Fruit fly (Drosophila melanogaster) whole organism, embryonic: ENCODE measurements around the gene CG4020.

Experiments
- Ada2b ChIP-seq: fragments of 200-800 bp; sonication (Bioruptor generic); IDR thresholded peaks from 2 replicates; pipeline ENCODE4 v1.3.6; 2022; ENCODE audit warnings: missing biosample characterization, missing genetic modification characterization
- CG10462 ChIP-seq: fragments of 200-800 bp; sonication (Bioruptor generic); optimal IDR thresholded peaks from 2 replicates; lab custom pipeline; 2016; ENCODE audit warnings: missing biosample characterization, missing genetic modification characterization
- CG11456 ChIP-seq: fragments of 200-800 bp; sonication (Bioruptor generic); IDR thresholded peaks from 3 replicates; pipeline ENCODE4 v1.3.6; 2022; ENCODE audit warnings: missing biosample characterization, missing genetic modification characterization
- CG11504 ChIP-seq: fragments of 200-800 bp; sonication (Bioruptor generic); optimal IDR thresholded peaks from 3 replicates; lab custom pipeline; 2019; ENCODE audit warnings: missing biosample characterization, mild to moderate bottlenecking, missing genetic modification characterization, moderate library complexity
- CG14014 ChIP-seq: fragments of 200-800 bp; sonication (Bioruptor generic); IDR thresholded peaks from 2 replicates; pipeline ENCODE4 v1.3.6; 2022; ENCODE audit warnings: missing biosample characterization, missing genetic modification characterization
- CG15269 ChIP-seq: fragments of 200-800 bp; sonication (Bioruptor generic); optimal IDR thresholded peaks from 2 replicates; lab custom pipeline; 2018; ENCODE audit warnings: missing biosample characterization, mild to moderate bottlenecking, missing genetic modification characterization, moderate library complexity
- CG17359 ChIP-seq: fragments of 200-800 bp; sonication (Bioruptor generic); optimal IDR thresholded peaks from 3 replicates; lab custom pipeline; 2018; ENCODE audit warnings: missing biosample characterization, mild to moderate bottlenecking, missing genetic modification characterization, moderate library complexity
- CG2120 ChIP-seq: fragments of 200-800 bp; sonication (Bioruptor generic); optimal IDR thresholded peaks from 3 replicates; lab custom pipeline; 2016; ENCODE audit warnings: missing biosample characterization, missing genetic modification characterization
- CG2712 ChIP-seq: fragments of 200-800 bp; optimal IDR thresholded peaks from 3 replicates; lab custom pipeline; 2019; ENCODE audit warnings: missing biosample characterization, mild to moderate bottlenecking, missing genetic modification characterization, moderate library complexity
- CG3163 ChIP-seq: fragments of 200-800 bp; sonication (Bioruptor generic); optimal IDR thresholded peaks from 3 replicates; lab custom pipeline; 2016; ENCODE audit warnings: missing biosample characterization, missing genetic modification characterization
- CG3726 ChIP-seq: fragments of 200-800 bp; sonication (Bioruptor generic); IDR thresholded peaks from 3 replicates; pipeline ENCODE4, ENCODE4 v1.3.6; 2022; ENCODE audit warnings: missing biosample characterization, missing genetic modification characterization
- CG4424 ChIP-seq: fragments of 200-800 bp; sonication (Bioruptor generic); optimal IDR thresholded peaks from 3 replicates; lab custom pipeline; 2016; ENCODE audit warnings: missing biosample characterization, missing genetic modification characterization
- CG7839 ChIP-seq: fragments of 200-800 bp; sonication (Bioruptor generic); optimal IDR thresholded peaks from 3 replicates; lab custom pipeline; 2018; ENCODE audit warnings: missing biosample characterization, mild to moderate bottlenecking, missing genetic modification characterization, moderate library complexity
- CG8290 ChIP-seq, 3 experiments: fragments of 200-800 bp; sonication (Bioruptor generic); optimal IDR thresholded peaks; 2 replicates each; lab custom pipeline; 2016 to 2019; ENCODE audit warnings: missing biosample characterization in 3 of 3, missing genetic modification characterization in 3 of 3, mild to moderate bottlenecking in 2 of 3, moderate library complexity in 1 of 3
- CG8765 ChIP-seq: fragments of 200-800 bp; sonication (Bioruptor generic); IDR thresholded peaks from 2 replicates; pipeline ENCODE4 v1.3.6; 2022; ENCODE audit warnings: missing biosample characterization, missing genetic modification characterization
- CG9932 ChIP-seq: fragments of 200-800 bp; sonication (Bioruptor generic); IDR thresholded peaks from 2 replicates; pipeline ENCODE4 v1.3.6; 2022; ENCODE audit warnings: missing biosample characterization, missing genetic modification characterization
- E2f1 ChIP-seq: fragments of 200-800 bp; sonication (Bioruptor generic); IDR thresholded peaks from 2 replicates; pipeline ENCODE4 v1.3.6; 2022; ENCODE audit warnings: missing biosample characterization, missing genetic modification characterization
- Fer1 ChIP-seq: fragments of 200-800 bp; sonication (Bioruptor generic); optimal IDR thresholded peaks from 2 replicates; lab custom pipeline; 2017; ENCODE audit warnings: missing biosample characterization, mild to moderate bottlenecking, missing genetic modification characterization
- Hmr ChIP-seq: fragments of 200-800 bp; sonication (Bioruptor generic); optimal IDR thresholded peaks from 3 replicates; lab custom pipeline; 2017; ENCODE audit warnings: mild to moderate bottlenecking, missing biosample characterization, missing genetic modification reagents, missing genetic modification characterization
- Hr51 ChIP-seq, 2 experiments: fragments of 200-800 bp; sonication (Bioruptor generic); optimal IDR thresholded peaks; 2 replicates in 1 of 2; 3 replicates in 1 of 2; lab custom pipeline; 2016 to 2018; ENCODE audit warnings: missing biosample characterization in 2 of 2, missing genetic modification characterization in 2 of 2, mild to moderate bottlenecking in 1 of 2, moderate library complexity in 1 of 2
- Meics ChIP-seq: fragments of 200-800 bp; sonication (Bioruptor generic); optimal IDR thresholded peaks from 2 replicates; lab custom pipeline; 2017; ENCODE audit warnings: missing biosample characterization, mild to moderate bottlenecking, missing genetic modification characterization
- Myb ChIP-seq: fragments of 200-800 bp; sonication (Bioruptor generic); optimal IDR thresholded peaks from 2 replicates; lab custom pipeline; 2016; ENCODE audit warnings: missing biosample characterization, missing genetic modification characterization
- Opbp ChIP-seq: fragments of 200-800 bp; sonication (Bioruptor generic); IDR thresholded peaks from 3 replicates; pipeline ENCODE4 v1.3.6; 2022; ENCODE audit warnings: missing biosample characterization, missing genetic modification characterization; ENCODE audit not compliant: partially characterized antibody
- Rfx ChIP-seq: fragments of 200-800 bp; sonication (Bioruptor generic); IDR thresholded peaks from 2 replicates; pipeline ENCODE4 v1.3.6; 2022; ENCODE audit warnings: missing biosample characterization, missing genetic modification characterization
- Xbp1 ChIP-seq: fragments of 200-800 bp; sonication (Bioruptor generic); optimal IDR thresholded peaks from 3 replicates; lab custom pipeline; 2016; ENCODE audit warnings: missing biosample characterization, mild to moderate bottlenecking, missing genetic modification characterization
- caup ChIP-seq: fragments of 200-800 bp; sonication (Bioruptor generic); optimal IDR thresholded peaks from 3 replicates; lab custom pipeline; 2017; ENCODE audit warnings: missing biosample characterization, mild to moderate bottlenecking, missing genetic modification characterization, moderate library complexity; ENCODE audit not compliant: severe bottlenecking
- chn ChIP-seq: fragments of 200-800 bp; sonication (Bioruptor generic); optimal IDR thresholded peaks from 2 replicates; lab custom pipeline; 2016; ENCODE audit warnings: missing biosample characterization, missing genetic modification characterization
- dmrt99B ChIP-seq: fragments of 200-800 bp; sonication (Bioruptor generic); optimal IDR thresholded peaks from 2 replicates; lab custom pipeline; 2018; ENCODE audit warnings: missing biosample characterization, mild to moderate bottlenecking, missing genetic modification characterization, moderate library complexity
- eve ChIP-seq, 2 experiments: fragments of >200 bp; optimal IDR thresholded peaks; 2 replicates each; lab custom pipeline; 2017; ENCODE audit warnings: missing biosample characterization in 2 of 2, missing genetic modification characterization in 2 of 2
- grau ChIP-seq: fragments of 200-800 bp; optimal IDR thresholded peaks from 3 replicates; lab custom pipeline; 2019; ENCODE audit warnings: missing biosample characterization, mild to moderate bottlenecking, missing genetic modification characterization, moderate library complexity
- hkb ChIP-seq, 2 experiments: fragments of 200-800 bp in 1 of 2; fragments of >200 bp in 1 of 2; sonication (Bioruptor generic) in 1 of 2; IDR thresholded peaks in 1 of 2; optimal IDR thresholded peaks in 1 of 2; 2 replicates each; pipeline versions ENCODE4 v1.3.6 to Lab custom; 2017 to 2022; ENCODE audit warnings: missing biosample characterization in 1 of 2, missing genetic modification characterization in 1 of 2
- jumu ChIP-seq: fragments of 200-800 bp; sonication (Bioruptor generic); optimal IDR thresholded peaks from 3 replicates; lab custom pipeline; 2016; ENCODE audit warnings: missing biosample characterization, missing genetic modification characterization
- lab ChIP-seq: fragments of 200-800 bp; sonication (Bioruptor generic); optimal IDR thresholded peaks from 3 replicates; lab custom pipeline; 2017; ENCODE audit warnings: missing biosample characterization, missing genetic modification characterization, mild to moderate bottlenecking, moderate library complexity, missing genetic modification reagents
- lmd ChIP-seq: fragments of 200-800 bp; sonication (Bioruptor generic); IDR thresholded peaks from 2 replicates; pipeline ENCODE4 v1.3.6; 2022; ENCODE audit warnings: missing biosample characterization, missing genetic modification characterization
- mam ChIP-seq: fragments of 200-800 bp; sonication (Bioruptor generic); optimal IDR thresholded peaks from 3 replicates; lab custom pipeline; 2016; ENCODE audit warnings: missing biosample characterization, missing genetic modification characterization
- prd ChIP-seq, 3 experiments: fragments of >200 bp in 2 of 3; fragments of 200-800 bp in 1 of 3; sonication (Bioruptor generic) in 1 of 3; optimal IDR thresholded peaks in 2 of 3; IDR thresholded peaks in 1 of 3; 2 replicates in 2 of 3; 3 replicates in 1 of 3; pipeline versions ENCODE4 v1.3.6 to Lab custom; 2017 to 2022; ENCODE audit warnings: missing biosample characterization in 1 of 3, missing genetic modification characterization in 1 of 3
- row ChIP-seq: fragments of 200-800 bp; sonication (Bioruptor generic); IDR thresholded peaks from 3 replicates; pipeline ENCODE4 v1.3.6; 2022; ENCODE audit warnings: missing biosample characterization, missing genetic modification characterization
- sens ChIP-seq: fragments of 200-800 bp; sonication (Bioruptor generic); peaks from one replicate; lab custom pipeline; 2016; ENCODE audit warnings: missing biosample characterization, missing genetic modification characterization
- slou ChIP-seq: fragments of 200-800 bp; sonication (Bioruptor generic); optimal IDR thresholded peaks from 3 replicates; lab custom pipeline; 2016; ENCODE audit warnings: missing biosample characterization, missing genetic modification characterization
- sqz ChIP-seq: fragments of 200-800 bp; sonication (Bioruptor generic); optimal IDR thresholded peaks from 3 replicates; lab custom pipeline; 2018; ENCODE audit warnings: missing biosample characterization, mild to moderate bottlenecking, missing genetic modification characterization
- sr ChIP-seq: fragments of 200-800 bp; sonication (Bioruptor generic); IDR thresholded peaks from 3 replicates; pipeline ENCODE4 v1.3.6; 2022; ENCODE audit warnings: missing biosample characterization, missing genetic modification characterization
- tio ChIP-seq: fragments of 200-800 bp; sonication (Bioruptor generic); optimal IDR thresholded peaks from 2 replicates; lab custom pipeline; 2017; ENCODE audit warnings: missing biosample characterization, missing genetic modification characterization, inconsistent platforms

Gene CG4020

DNA sequence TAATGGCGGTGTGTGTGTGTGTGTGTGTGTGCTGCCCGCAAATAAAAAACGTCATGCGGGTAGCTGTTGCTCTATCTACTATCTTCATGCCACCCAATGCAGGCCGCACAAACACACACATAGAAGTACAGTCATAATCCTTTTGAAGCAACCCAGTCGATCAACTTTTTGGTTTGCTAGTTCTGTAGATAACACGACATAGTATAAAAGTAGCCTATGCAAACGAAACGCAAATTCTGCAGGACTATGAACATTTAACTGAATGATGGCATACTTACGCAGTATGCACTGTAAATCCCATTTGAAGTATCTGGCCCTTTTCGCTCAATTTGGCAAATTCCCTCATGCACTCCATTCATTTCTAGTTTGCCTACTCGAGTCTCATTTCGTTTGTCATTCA lies 39.5 kb upstream of the CG4020 start (continued):
- no peak for TF ChIP-seq prd (optimal IDR thresholded peaks at IDR 0.05; lab: Kevin White, UChicago)
- peak; percentile 40; the same call in 1 of the 3 replicates for TF ChIP-seq prd (GFP tag; IDR thresholded peaks at IDR 0.05; lab: Robert Waterston, UW)
- TF ChIP-seq CG17359 (tag; lab: Kevin White, UChicago) = no peak
- peak; percentile 40; the same call in 1 of the 3 replicates for TF ChIP-seq row (GFP tag; lab: Robert Waterston, UW)
- TF ChIP-seq CG3163 (GFP tag; lab: Kevin White, UChicago) = no peak
- peak; percentile 58 for TF ChIP-seq lab (GFP tag; lab: Kevin White, UChicago)
- TF ChIP-seq CG3726 (GFP tag; lab: Robert Waterston, UW) = 0 out of 3 replicates have a peak, but pooled peaks have one; percentile 61
- peak; percentile 13 for TF ChIP-seq Meics (GFP tag; lab: Kevin White, UChicago)
- peak; percentile 32; the same call in 1 of the 2 replicates for TF ChIP-seq CG14014 (GFP tag; lab: Robert Waterston, UW)
- peak; percentile 23 for TF ChIP-seq Hmr (GFP tag; lab: Kevin White, UChicago)
- TF ChIP-seq CG11504 (tag; lab: Kevin White, UChicago) = peak; percentile 42
- peak; percentile 39 for TF ChIP-seq dmrt99B (tag; lab: Kevin White, UChicago)
- peak; percentile 15 for TF ChIP-seq CG7839 (tag; lab: Kevin White, UChicago)
- peak in 1 of 2 experiments; percentile 14 for TF ChIP-seq Hr51 (GFP tag; optimal IDR thresholded peaks at IDR 0.05; lab: Kevin White, UChicago)
- TF ChIP-seq slou (GFP tag; lab: Kevin White, UChicago) = peak; percentile 14
- peak; percentile 35 for TF ChIP-seq Fer1 (GFP tag; lab: Kevin White, UChicago)
- 0 out of 2 replicates have a peak, but pooled peaks have one; percentile 9 for TF ChIP-seq Ada2b (GFP tag; lab: Robert Waterston, UW)
- no peak for TF ChIP-seq CG4424 (GFP tag; lab: Kevin White, UChicago)
- TF ChIP-seq CG15269 (tag; lab: Kevin White, UChicago) = peak; percentile 19
- peak; percentile 12 for TF ChIP-seq Xbp1 (GFP tag; lab: Kevin White, UChicago)
- peak; percentile 36; the same call in 1 of the 2 replicates for TF ChIP-seq E2f1 (GFP tag; lab: Robert Waterston, UW)
- no peak for TF ChIP-seq sqz
- no peak for TF ChIP-seq CG8765
- TF ChIP-seq CG11456 (GFP tag; lab: Robert Waterston, UW) = 0 out of 3 replicates have a peak, but pooled peaks have one; percentile 16
- TF ChIP-seq grau (tag; lab: Kevin White, UChicago) = peak; percentile 66
- no peak for TF ChIP-seq CG10462 (GFP tag; lab: Kevin White, UChicago)
- TF ChIP-seq hkb (optimal IDR thresholded peaks at IDR 0.05; lab: Kevin White, UChicago) = no peak
- no peak for TF ChIP-seq hkb (GFP tag; IDR thresholded peaks at IDR 0.05; lab: Robert Waterston, UW)
- TF ChIP-seq CG2712 (tag; lab: Kevin White, UChicago) = peak; percentile 1
- TF ChIP-seq CG2120 (GFP tag; lab: Kevin White, UChicago) = peak; percentile 40
- TF ChIP-seq mam = peak; percentile 2
- peak; percentile 27; the same call in 1 of the 2 replicates for TF ChIP-seq CG9932 (GFP tag; lab: Robert Waterston, UW)
- peak; percentile 16 for TF ChIP-seq Myb (GFP tag; lab: Kevin White, UChicago)
- no peak for TF ChIP-seq jumu (GFP tag; lab: Kevin White, UChicago)
- no peak for TF ChIP-seq caup
- no peak for TF ChIP-seq tio
- peak; percentile 40; the same call in 1 of the 2 replicates for TF ChIP-seq Rfx (GFP tag; lab: Robert Waterston, UW)
- TF ChIP-seq sens (GFP tag; lab: Kevin White, UChicago) = peak; percentile 42
- TF ChIP-seq CG8290 (GFP tag; optimal IDR thresholded peaks at IDR 0.05; lab: Kevin White, UChicago) = no peak
- TF ChIP-seq CG8290 (tag; optimal IDR thresholded peaks at IDR 0.05; lab: Kevin White, UChicago) = peak in 1 of 2 experiments; percentile 73
- no peak for TF ChIP-seq chn (GFP tag; lab: Kevin White, UChicago)
- TF ChIP-seq eve (GFP tag; optimal IDR thresholded peaks at IDR 0.05; lab: Kevin White, UChicago) = peak in 1 of 2 experiments; percentile 36
- no peak for TF ChIP-seq Opbp (GFP tag; lab: Robert Waterston, UW)
- TF ChIP-seq sr (GFP tag; lab: Robert Waterston, UW) = no peak
- 0 out of 2 replicates have a peak, but pooled peaks have one; percentile 9 for TF ChIP-seq lmd (GFP tag; lab: Robert Waterston, UW)
